Worm (Caenorhabditis elegans): ENCODE measurements around the gene F43E12.1.

DNA sequence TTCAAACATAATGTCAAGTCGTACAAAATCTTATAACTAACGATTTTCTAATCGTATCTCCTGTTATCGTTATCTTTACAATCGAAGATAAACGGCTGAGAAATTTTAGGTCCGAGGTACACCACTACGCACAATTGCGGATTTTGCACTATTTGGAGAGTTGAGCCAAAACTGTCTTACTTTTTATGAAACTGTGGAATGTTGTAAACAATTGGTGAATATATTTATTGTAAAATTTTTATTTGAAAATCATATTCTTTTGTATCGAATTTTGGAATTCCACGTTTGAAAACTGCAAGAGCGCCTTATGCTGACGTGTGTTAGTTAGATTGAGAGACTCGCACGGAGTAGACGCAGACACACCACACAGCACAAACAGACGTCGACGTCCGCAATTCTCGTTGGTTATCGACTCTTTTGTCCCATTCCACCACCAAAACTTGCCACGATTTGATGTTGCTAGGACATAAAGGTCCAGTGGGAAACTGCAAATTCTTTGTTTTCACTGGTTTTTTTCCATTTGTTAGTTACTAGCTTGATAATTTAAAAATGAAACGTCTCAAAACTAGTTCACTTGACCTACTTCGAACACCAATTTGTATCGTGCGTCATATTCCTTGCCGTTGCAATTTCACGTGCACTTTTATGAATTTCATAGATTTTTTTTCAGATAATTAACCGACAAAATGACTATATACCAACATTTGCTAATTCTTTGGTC is 16.6 kb downstream of the F43E12.1 start, which contains the start of gene dnj-7:
- TF ChIP-seq ceh-9 (tag; optimal IDR thresholded peaks at IDR 0.05) (no peak), fkh-10 (GFP tag; optimal IDR thresholded peaks at IDR 0.05) (no peak), ama-1 (optimal IDR thresholded peaks at IDR 0.05) (no peak), pax-1 (tag; optimal IDR thresholded peaks at IDR 0.05) (no peak), F13H6.1 (tag; optimal IDR thresholded peaks at IDR 0.05) (no peak), ets-4 (tag; optimal IDR thresholded peaks at IDR 0.05) (no peak), tbx-2 (tag; optimal IDR thresholded peaks at IDR 0.05) (peak; percentile 50), ceh-18 (tag; optimal IDR thresholded peaks at IDR 0.05) (peak; percentile 3), ahr-1 (tag; optimal IDR thresholded peaks at IDR 0.05) (no peak), K09A11.1 (tag; optimal IDR thresholded peaks at IDR 0.05; ENCODE audit: insufficient read depth) (no peak), hlh-15 (tag; optimal IDR thresholded peaks at IDR 0.05) (no peak), hlh-6 (tag; optimal IDR thresholded peaks at IDR 0.05) (no peak), nfya-1 (tag; optimal IDR thresholded peaks at IDR 0.05) (no peak), hlh-30 (tag; optimal IDR thresholded peaks at IDR 0.05; ENCODE audit: insufficient read depth) (no peak)
